Fruit fly (Drosophila melanogaster) whole organism, prepupa: ENCODE data around the gene x16.

Experiments
- Blimp-1 ChIP-seq: fragments of 200-800 bp; sonication (Bioruptor generic); optimal IDR thresholded peaks from 3 replicates; lab custom pipeline; 2017; ENCODE audit warnings: missing biosample characterization, missing genetic modification characterization, mild to moderate bottlenecking, moderate library complexity, missing genetic modification reagents
- CG10631 ChIP-seq: fragments of 200-800 bp; sonication (Bioruptor generic); optimal IDR thresholded peaks from 2 replicates; lab custom pipeline; 2016; ENCODE audit warnings: missing biosample characterization, missing genetic modification characterization
- CG11762 ChIP-seq: fragments of 200-800 bp; sonication (Bioruptor generic); optimal IDR thresholded peaks from 3 replicates; lab custom pipeline; 2016; ENCODE audit warnings: missing biosample characterization, missing genetic modification characterization; ENCODE audit not compliant: insufficient read depth
- CG11902 ChIP-seq: fragments of 200-800 bp; sonication (Bioruptor generic); optimal IDR thresholded peaks from 3 replicates; lab custom pipeline; 2016; ENCODE audit warnings: missing biosample characterization, missing genetic modification characterization
- CG15336 ChIP-seq: fragments of 200-800 bp; sonication (Bioruptor generic); IDR thresholded peaks from 2 replicates; pipeline ENCODE4 v1.3.6; 2022; ENCODE audit warnings: missing biosample characterization, missing genetic modification characterization
- CG32006 ChIP-seq: fragments of 200-800 bp; sonication (Bioruptor generic); optimal IDR thresholded peaks from 3 replicates; lab custom pipeline; 2017; ENCODE audit warnings: missing biosample characterization, mild to moderate bottlenecking, missing genetic modification characterization
- CG34406 ChIP-seq: fragments of 200-800 bp; sonication (Bioruptor generic); optimal IDR thresholded peaks from 3 replicates; lab custom pipeline; 2016; ENCODE audit warnings: missing biosample characterization, missing genetic modification characterization
- CG3919 ChIP-seq: fragments of 200-800 bp; sonication (Bioruptor generic); optimal IDR thresholded peaks from 3 replicates; lab custom pipeline; 2016; ENCODE audit warnings: missing biosample characterization, missing genetic modification characterization
- CG4318 ChIP-seq: fragments of 200-800 bp; sonication (Bioruptor generic); optimal IDR thresholded peaks from 3 replicates; lab custom pipeline; 2017; ENCODE audit warnings: missing biosample characterization, mild to moderate bottlenecking, missing genetic modification characterization
- CG6163 ChIP-seq: fragments of 200-800 bp; sonication (Bioruptor generic); IDR thresholded peaks from 3 replicates; pipeline ENCODE4 v1.3.6; 2022; ENCODE audit warnings: missing biosample characterization, missing genetic modification characterization
- CG6276 ChIP-seq: fragments of 200-800 bp; sonication (Bioruptor generic); optimal IDR thresholded peaks from 2 replicates; lab custom pipeline; 2017; ENCODE audit warnings: missing biosample characterization, mild to moderate bottlenecking, missing genetic modification characterization
- CG6808 ChIP-seq: fragments of 200-800 bp; sonication (Bioruptor generic); optimal IDR thresholded peaks from 3 replicates; lab custom pipeline; 2017; ENCODE audit warnings: missing biosample characterization, missing genetic modification characterization, mild to moderate bottlenecking, moderate library complexity, missing genetic modification reagents
- CG6854 ChIP-seq: fragments of 200-800 bp; sonication (Bioruptor generic); optimal IDR thresholded peaks from 2 replicates; lab custom pipeline; 2017; ENCODE audit warnings: missing biosample characterization, mild to moderate bottlenecking, missing genetic modification characterization
- CG7368 ChIP-seq: fragments of 200-800 bp; sonication (Bioruptor generic); optimal IDR thresholded peaks from 3 replicates; lab custom pipeline; 2016; ENCODE audit warnings: missing biosample characterization, missing genetic modification characterization
- CG8119 ChIP-seq: fragments of 200-800 bp; sonication (Bioruptor generic); IDR thresholded peaks from 3 replicates; pipeline ENCODE4 v1.3.6; 2022; ENCODE audit warnings: missing biosample characterization, missing genetic modification characterization
- CG8632 ChIP-seq: fragments of 200-800 bp; sonication (Bioruptor generic); optimal IDR thresholded peaks from 3 replicates; lab custom pipeline; 2016; ENCODE audit warnings: missing biosample characterization, missing genetic modification characterization
- Eip78C ChIP-seq: fragments of 200-800 bp; sonication (Bioruptor generic); peaks from one replicate; lab custom pipeline; 2016; ENCODE audit warnings: missing biosample characterization, missing genetic modification characterization
- Ets21C ChIP-seq: fragments of 200-800 bp; sonication (Bioruptor generic); optimal IDR thresholded peaks from 3 replicates; lab custom pipeline; 2016; ENCODE audit warnings: missing biosample characterization, missing genetic modification characterization
- Ets96B ChIP-seq: fragments of 200-800 bp; optimal IDR thresholded peaks from 2 replicates; lab custom pipeline; 2019; ENCODE audit warnings: missing biosample characterization, mild to moderate bottlenecking, missing genetic modification characterization, moderate library complexity
- Gug ChIP-seq: fragments of 200-800 bp; sonication (Bioruptor generic); IDR thresholded peaks from 2 replicates; pipeline ENCODE4 v1.3.6; 2022; ENCODE audit warnings: missing biosample characterization, missing genetic modification characterization
- Hr38 ChIP-seq: sonication (Bioruptor generic); optimal IDR thresholded peaks from 2 replicates; lab custom pipeline; 2016; ENCODE audit warnings: missing biosample characterization, missing genetic modification characterization
- Hr39 ChIP-seq: fragments of 200-800 bp; sonication (Bioruptor generic); optimal IDR thresholded peaks from 2 replicates; lab custom pipeline; 2016; ENCODE audit warnings: missing biosample characterization, missing genetic modification characterization
- Hr4 ChIP-seq: fragments of 200-800 bp; sonication (Bioruptor generic); optimal IDR thresholded peaks from 3 replicates; lab custom pipeline; 2016; ENCODE audit warnings: missing biosample characterization, missing genetic modification characterization
- OdsH ChIP-seq: fragments of 200-800 bp; sonication (Bioruptor generic); optimal IDR thresholded peaks from 3 replicates; lab custom pipeline; 2016; ENCODE audit warnings: missing biosample characterization, missing genetic modification characterization
- Smox ChIP-seq: fragments of 200-800 bp; sonication (Bioruptor generic); optimal IDR thresholded peaks from 3 replicates; lab custom pipeline; 2016; ENCODE audit warnings: missing biosample characterization, missing genetic modification characterization
- Sox102F ChIP-seq: fragments of 200-800 bp; sonication (Bioruptor generic); optimal IDR thresholded peaks from 2 replicates; lab custom pipeline; 2016; ENCODE audit warnings: missing biosample characterization, mild to moderate bottlenecking, missing genetic modification characterization
- Sox15 ChIP-seq: fragments of 200-800 bp; sonication (Bioruptor generic); optimal IDR thresholded peaks from 3 replicates; lab custom pipeline; 2016; ENCODE audit warnings: missing biosample characterization, missing genetic modification characterization
- cyc ChIP-seq: fragments of 200-800 bp; sonication (Bioruptor generic); optimal IDR thresholded peaks from 3 replicates; lab custom pipeline; 2016; ENCODE audit warnings: missing biosample characterization, missing genetic modification characterization
- dac ChIP-seq: fragments of 200-800 bp; sonication (Bioruptor generic); optimal IDR thresholded peaks from 2 replicates; lab custom pipeline; 2017; ENCODE audit warnings: missing biosample characterization, mild to moderate bottlenecking, missing genetic modification characterization
- eg ChIP-seq: fragments of 200-800 bp; sonication (Bioruptor generic); IDR thresholded peaks from 3 replicates; pipeline ENCODE4 v1.3.6; 2022; ENCODE audit warnings: missing biosample characterization, missing genetic modification characterization
- fd85E ChIP-seq: fragments of 200-800 bp; sonication (Bioruptor generic); optimal IDR thresholded peaks from 3 replicates; lab custom pipeline; 2016; ENCODE audit warnings: missing biosample characterization, missing genetic modification characterization
- fkh ChIP-seq: fragments of 200-800 bp; sonication (Bioruptor generic); optimal IDR thresholded peaks from 3 replicates; lab custom pipeline; 2017; ENCODE audit warnings: missing biosample characterization, mild to moderate bottlenecking, missing genetic modification characterization, moderate library complexity
- net ChIP-seq: fragments of 200-800 bp; sonication (Bioruptor generic); optimal IDR thresholded peaks from 3 replicates; lab custom pipeline; 2016; ENCODE audit warnings: missing biosample characterization, missing genetic modification characterization
- spab ChIP-seq: fragments of 200-800 bp; sonication (Bioruptor generic); optimal IDR thresholded peaks from 2 replicates; lab custom pipeline; 2017; ENCODE audit warnings: missing biosample characterization, mild to moderate bottlenecking, missing genetic modification characterization, missing genetic modification reagents
- ss ChIP-seq, 2 experiments: fragments of 200-800 bp; sonication (Bioruptor generic); optimal IDR thresholded peaks; 2 replicates in 1 of 2; 3 replicates in 1 of 2; lab custom pipeline; 2017 to 2018; ENCODE audit warnings: mild to moderate bottlenecking in 2 of 2, missing biosample characterization in 2 of 2, missing genetic modification characterization in 2 of 2, moderate library complexity in 1 of 2
- svp ChIP-seq: fragments of 200-800 bp; sonication (Bioruptor generic); peaks from one replicate; lab custom pipeline; 2016; ENCODE audit warnings: missing biosample characterization, missing genetic modification characterization
- topi ChIP-seq: fragments of 200-800 bp; sonication (Bioruptor generic); optimal IDR thresholded peaks from 3 replicates; lab custom pipeline; 2016; ENCODE audit warnings: missing biosample characterization, missing genetic modification characterization
- vri ChIP-seq: fragments of 200-800 bp; sonication (Bioruptor generic); optimal IDR thresholded peaks from 3 replicates; lab custom pipeline; 2016; ENCODE audit warnings: missing biosample characterization, mild to moderate bottlenecking, missing genetic modification characterization

The x16 gene

DNA sequence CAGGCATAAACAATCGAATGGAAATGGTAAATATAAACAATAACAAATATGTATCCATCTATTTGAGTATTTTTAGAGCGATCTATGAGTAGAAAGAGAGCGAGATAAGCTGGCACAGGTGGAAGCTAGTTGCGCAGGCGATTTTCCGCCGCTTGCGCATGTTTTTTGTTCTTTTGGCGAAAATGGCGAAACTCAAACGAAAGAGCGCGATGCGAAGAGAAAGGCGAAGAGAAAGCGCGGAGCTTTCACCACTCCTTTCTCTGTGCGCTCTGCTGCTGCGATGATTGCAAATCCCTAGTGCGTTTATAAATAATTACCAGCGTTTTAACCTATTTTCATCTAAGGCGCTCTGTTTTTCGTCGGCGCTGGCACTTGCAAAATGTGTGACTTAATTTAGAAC lies 21.7 kb upstream of the x16 start:
- no peak for TF ChIP-seq CG15336 (GFP tag; lab: Robert Waterston, UW)
- TF ChIP-seq CG6276, result no peak
- TF ChIP-seq Blimp-1 (GFP tag; lab: Kevin White, UChicago), result no peak
- no peak for TF ChIP-seq fkh (GFP tag; lab: Kevin White, UChicago)
- TF ChIP-seq spab, result no peak
- no peak for TF ChIP-seq Hr38 (GFP tag; lab: Kevin White, UChicago)
- no peak for TF ChIP-seq Smox (GFP tag; lab: Kevin White, UChicago)
- TF ChIP-seq CG8119 (GFP tag; lab: Robert Waterston, UW), result no peak
- no peak for TF ChIP-seq Ets21C
- no peak for TF ChIP-seq Hr4 (GFP tag; lab: Kevin White, UChicago)
- TF ChIP-seq CG3919, result no peak
- TF ChIP-seq Hr39 (GFP tag; lab: Kevin White, UChicago), result no peak
- TF ChIP-seq dac (GFP tag; lab: Kevin White, UChicago), result no peak
- TF ChIP-seq CG6808 (GFP tag; lab: Kevin White, UChicago), result no peak
- no peak for TF ChIP-seq net (GFP tag; lab: Kevin White, UChicago)
- TF ChIP-seq CG11902 (GFP tag; lab: Kevin White, UChicago), result no peak
- TF ChIP-seq Ets96B (tag; lab: Kevin White, UChicago), result no peak
- no peak for TF ChIP-seq vri (GFP tag; lab: Kevin White, UChicago)
- TF ChIP-seq CG4318, result no peak
- TF ChIP-seq Sox15 (GFP tag; lab: Kevin White, UChicago), result no peak
- TF ChIP-seq, all 60 proteins: peak for 0

DNA sequence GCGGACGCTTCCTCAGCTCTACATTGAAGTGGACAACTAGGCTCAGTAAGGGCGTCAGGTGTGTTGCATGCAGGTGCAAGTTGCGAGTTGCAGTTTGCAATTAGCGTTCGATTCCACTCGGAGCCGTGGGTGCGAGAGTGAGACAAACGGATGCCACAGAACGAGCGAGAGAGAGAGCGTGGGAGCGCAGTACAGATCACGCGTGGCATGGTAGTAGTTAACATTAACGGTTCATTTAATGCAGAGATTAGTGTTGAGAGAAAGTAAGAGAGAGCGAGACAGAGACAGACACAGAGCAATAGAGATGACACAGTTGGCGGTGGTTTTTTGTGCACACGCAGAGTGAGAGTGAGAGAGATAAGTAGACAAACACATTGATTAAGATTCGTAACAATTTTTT lies 19.7 kb upstream of the x16 start:
- TF ChIP-seq cyc (GFP tag; lab: Kevin White, UChicago) (no peak), fd85E (GFP tag; lab: Kevin White, UChicago) (no peak), CG34406 (GFP tag; lab: Kevin White, UChicago) (no peak), fkh (GFP tag; lab: Kevin White, UChicago) (no peak), eg (GFP tag; lab: Robert Waterston, UW) (no peak), Sox102F (no peak), CG32006 (GFP tag; lab: Kevin White, UChicago) (no peak), Eip78C (no peak)

DNA sequence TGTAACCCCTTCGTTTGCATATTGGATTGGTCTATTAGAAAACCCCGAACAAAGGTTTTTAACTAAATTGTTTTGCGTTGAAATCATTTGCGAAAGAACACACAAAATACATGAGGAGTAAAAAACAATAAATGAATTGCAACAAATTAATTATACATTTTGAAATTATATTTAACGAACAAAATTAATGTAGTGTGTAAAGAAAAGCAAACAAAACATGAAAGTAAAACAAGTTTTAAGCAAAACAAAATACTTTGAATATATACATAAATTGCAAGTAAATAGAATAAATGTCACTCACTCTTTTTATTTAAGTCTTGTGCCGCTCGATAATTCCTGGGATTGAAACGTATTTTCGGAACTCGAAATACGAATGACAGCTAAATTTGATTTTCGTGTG lies 11.8 kb upstream of the x16 start, which contains the start of gene CG43232:
TSS of gene CG43232 (plus strand) at position 301 of the 400 bp plus-strand sequence.
- no peak for TF ChIP-seq CG8119 (GFP tag; lab: Robert Waterston, UW)
- TF ChIP-seq eg (GFP tag; lab: Robert Waterston, UW), result no peak
- TF ChIP-seq OdsH, result no peak
- no peak for TF ChIP-seq Ets96B (tag; lab: Kevin White, UChicago)
- no peak for TF ChIP-seq topi (GFP tag; lab: Kevin White, UChicago)
- no peak for TF ChIP-seq CG6854 (GFP tag; lab: Kevin White, UChicago)
- TF ChIP-seq vri (GFP tag; lab: Kevin White, UChicago), result no peak
- TF ChIP-seq Blimp-1 (GFP tag; lab: Kevin White, UChicago), result no peak
- no peak for TF ChIP-seq CG10631 (GFP tag; lab: Kevin White, UChicago)
- TF ChIP-seq Hr38 (GFP tag; lab: Kevin White, UChicago), result no peak
- TF ChIP-seq svp, result no peak
- no peak for TF ChIP-seq Hr39 (GFP tag; lab: Kevin White, UChicago)
- no peak for TF ChIP-seq CG11762
- TF ChIP-seq ss (GFP tag; optimal IDR thresholded peaks at IDR 0.05; lab: Kevin White, UChicago), result no peak
- TF ChIP-seq CG15336 (GFP tag; lab: Robert Waterston, UW), result no peak
- TF ChIP-seq CG6163, result no peak
- TF ChIP-seq CG34406 (GFP tag; lab: Kevin White, UChicago), result no peak

- TF ChIP-seq CG8119 (GFP tag; lab: Robert Waterston, UW) (no peak), CG10631 (GFP tag; lab: Kevin White, UChicago) (no peak), vri (GFP tag; lab: Kevin White, UChicago) (no peak), CG8632 (GFP tag; lab: Kevin White, UChicago) (no peak), Eip78C (no peak), Smox (GFP tag; lab: Kevin White, UChicago) (no peak), CG7368 (GFP tag; lab: Kevin White, UChicago) (no peak), Gug (GFP tag; lab: Robert Waterston, UW) (no peak), fd85E (GFP tag; lab: Kevin White, UChicago) (no peak), net (GFP tag; lab: Kevin White, UChicago) (no peak), Ets96B (tag; lab: Kevin White, UChicago) (no peak), CG3919 (no peak)
Measured at dm6 chr2L:6925114-6925513, 5.1 kb upstream of the x16 start.
